Worm (Caenorhabditis elegans) whole organism, mixed stage, embryonic: Measurements from ENCODE around the gene H37A05.4.

ENCODE experiments used
- M03D4.4 ChIP-seq: sonication (generic microtip); optimal IDR thresholded peaks from 2 replicates; lab custom pipeline; 2017; ENCODE audit warnings: mild to moderate bottlenecking, missing genetic modification characterization, missing compliant biosample characterization
- bed-3 ChIP-seq: fragments of 200-800 bp; sonication (Bioruptor generic); optimal IDR thresholded peaks from 3 replicates; lab custom pipeline; 2018; ENCODE audit warnings: mild to moderate bottlenecking, missing genetic modification characterization, moderate library complexity, missing compliant biosample characterization
- blmp-1 ChIP-seq: fragments of 150-350 bp; optimal IDR thresholded peaks from 2 replicates; lab custom pipeline; 2014; ENCODE audit warnings: missing biosample characterization, missing genetic modification characterization
- ceh-39 ChIP-seq: fragments of 150-350 bp; optimal IDR thresholded peaks from 2 replicates; lab custom pipeline; 2014; ENCODE audit warnings: missing biosample characterization, missing genetic modification characterization
- ceh-83 ChIP-seq: fragments of 200-800 bp; sonication (Bioruptor generic); optimal IDR thresholded peaks from 2 replicates; lab custom pipeline; 2018; ENCODE audit warnings: mild to moderate bottlenecking, missing genetic modification characterization, missing compliant biosample characterization
- ces-1 ChIP-seq: fragments of 150-350 bp; optimal IDR thresholded peaks from 2 replicates; lab custom pipeline; 2014; ENCODE audit warnings: missing biosample characterization, missing genetic modification reagents, missing genetic modification characterization
- drap-1 ChIP-seq: fragments of 200-800 bp; sonication (Bioruptor generic); optimal IDR thresholded peaks from 3 replicates; lab custom pipeline; 2018; ENCODE audit warnings: mild to moderate bottlenecking, missing genetic modification characterization, missing compliant biosample characterization
- elt-1 ChIP-seq: sonication (generic microtip); optimal IDR thresholded peaks from 2 replicates; lab custom pipeline; 2017; ENCODE audit warnings: missing genetic modification characterization, mild to moderate bottlenecking, missing compliant biosample characterization, antibody characterized with exemption, moderate library complexity, borderline replicate concordance; ENCODE audit not compliant: insufficient read depth
- flh-1 ChIP-seq: fragments of 200-800 bp; sonication (Bioruptor generic); optimal IDR thresholded peaks from 2 replicates; lab custom pipeline; 2018; ENCODE audit warnings: mild to moderate bottlenecking, missing genetic modification characterization, moderate library complexity, missing compliant biosample characterization
- hlh-1 ChIP-seq: fragments of 150-350 bp; optimal IDR thresholded peaks from 2 replicates; lab custom pipeline; 2014; ENCODE audit warnings: missing biosample characterization, missing genetic modification reagents, missing genetic modification characterization
- lin-13 ChIP-seq: fragments of 150-350 bp; optimal IDR thresholded peaks from 2 replicates; lab custom pipeline; 2014; ENCODE audit warnings: missing biosample characterization, missing genetic modification characterization
- lin-32 ChIP-seq: fragments of 200-800 bp; sonication (Bioruptor generic); optimal IDR thresholded peaks from 2 replicates; lab custom pipeline; 2018; ENCODE audit warnings: mild to moderate bottlenecking, missing genetic modification characterization, missing compliant biosample characterization
- lsy-2 ChIP-seq: fragments of 150-350 bp; optimal IDR thresholded peaks from 2 replicates; lab custom pipeline; 2014; ENCODE audit warnings: missing biosample characterization, missing genetic modification characterization
- mab-5 ChIP-seq: fragments of 150-350 bp; optimal IDR thresholded peaks from 2 replicates; lab custom pipeline; 2014; ENCODE audit warnings: missing biosample characterization, missing genetic modification characterization
- mep-1 ChIP-seq: fragments of 150-350 bp; optimal IDR thresholded peaks from 2 replicates; lab custom pipeline; 2017; ENCODE audit warnings: missing biosample characterization, missing genetic modification reagents, missing genetic modification characterization, inconsistent platforms
- mls-2 ChIP-seq: sonication (generic microtip); optimal IDR thresholded peaks from 2 replicates; lab custom pipeline; 2016; ENCODE audit warnings: mild to moderate bottlenecking, missing genetic modification characterization, moderate library complexity, missing compliant biosample characterization
- nhr-12 ChIP-seq: fragments of 150-350 bp; optimal IDR thresholded peaks from 2 replicates; lab custom pipeline; 2014; ENCODE audit warnings: missing biosample characterization, missing genetic modification characterization
- nhr-2 ChIP-seq: fragments of 150-350 bp; optimal IDR thresholded peaks from 2 replicates; lab custom pipeline; 2014; ENCODE audit warnings: missing biosample characterization, missing genetic modification characterization
- nhr-237 ChIP-seq: fragments of 150-350 bp; optimal IDR thresholded peaks from 2 replicates; lab custom pipeline; 2014; ENCODE audit warnings: missing biosample characterization, missing genetic modification characterization
- nhr-28 ChIP-seq: fragments of 150-350 bp; optimal IDR thresholded peaks from 2 replicates; lab custom pipeline; 2014; ENCODE audit warnings: missing biosample characterization, missing genetic modification characterization
- nhr-76 ChIP-seq: sonication (generic microtip); optimal IDR thresholded peaks from 2 replicates; lab custom pipeline; 2017; ENCODE audit warnings: missing biosample characterization, missing genetic modification characterization
- pha-4 ChIP-seq: fragments of 150-350 bp; optimal IDR thresholded peaks from 2 replicates; lab custom pipeline; 2018; ENCODE audit warnings: missing biosample characterization, missing genetic modification reagents, missing genetic modification characterization
- sem-2 ChIP-seq: fragments of 200-800 bp; sonication (Bioruptor generic); optimal IDR thresholded peaks from 2 replicates; lab custom pipeline; 2018; ENCODE audit warnings: mild to moderate bottlenecking, missing genetic modification characterization, missing compliant biosample characterization
- snpc-4 ChIP-seq: fragments of 150-350 bp; optimal IDR thresholded peaks from 2 replicates; lab custom pipeline; 2014; ENCODE audit warnings: missing biosample characterization, missing genetic modification characterization
- sptf-1 ChIP-seq: sonication (generic microtip); optimal IDR thresholded peaks from 2 replicates; lab custom pipeline; 2017; ENCODE audit warnings: mild to moderate bottlenecking, missing genetic modification characterization, moderate library complexity, missing compliant biosample characterization
- tbx-8 ChIP-seq: fragments of 200-800 bp; sonication (Bioruptor generic); optimal IDR thresholded peaks from 2 replicates; lab custom pipeline; 2018; ENCODE audit warnings: mild to moderate bottlenecking, missing genetic modification characterization, moderate library complexity, missing compliant biosample characterization
- unc-120 ChIP-seq: sonication (generic microtip); optimal IDR thresholded peaks from 2 replicates; lab custom pipeline; 2017; ENCODE audit warnings: missing genetic modification characterization, missing compliant biosample characterization; ENCODE audit not compliant: poor library complexity, severe bottlenecking
- unc-62 ChIP-seq: fragments of 150-350 bp; optimal IDR thresholded peaks from 2 replicates; lab custom pipeline; 2014; ENCODE audit warnings: missing biosample characterization, missing genetic modification reagents, missing genetic modification characterization
- zip-8 ChIP-seq: fragments of 150-350 bp; optimal IDR thresholded peaks from 2 replicates; lab custom pipeline; 2014; ENCODE audit warnings: missing biosample characterization, missing genetic modification characterization
- ztf-11 ChIP-seq: fragments of 150-350 bp; optimal IDR thresholded peaks from 2 replicates; lab custom pipeline; 2014; ENCODE audit warnings: missing biosample characterization, missing genetic modification characterization

The H37A05.4 gene

DNA sequence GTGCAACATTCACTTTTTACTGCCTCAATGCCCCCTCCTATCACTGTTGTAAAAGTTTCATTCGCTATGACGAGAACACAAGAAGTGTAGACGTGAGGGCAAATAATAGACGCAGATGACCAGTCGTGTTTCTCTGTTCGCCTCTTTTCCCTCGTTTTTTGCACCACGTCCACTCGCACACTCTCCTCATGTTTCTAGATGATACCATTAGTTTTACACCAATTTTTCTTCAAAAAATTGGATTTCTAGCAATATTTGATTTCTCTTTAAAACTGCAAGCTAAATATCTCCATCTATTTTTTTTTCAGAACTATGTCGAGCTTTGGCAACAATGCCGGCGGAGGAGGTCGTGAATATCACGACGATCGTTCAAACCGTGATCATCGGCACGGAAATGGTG lies 15.5 kb upstream of the H37A05.4 start, which contains the start of gene rde-12:
TSS of gene rde-12 (plus strand) at position 301 of the 400 bp plus-strand sequence.
- TF ChIP-seq drap-1 (no peak), ceh-83 (no peak), bed-3 (GFP tag; lab: Kevin White, UChicago) (no peak), nhr-2 (peak; percentile 26), tbx-8 (no peak), lin-13 (no peak), pha-4 (tag; lab: Kevin White, UChicago) (no peak), sptf-1 (no peak), sem-2 (no peak), zip-8 (tag; lab: Kevin White, UChicago) (no peak), nhr-76 (tag; lab: Kevin White, UChicago) (no peak), mab-5 (tag; lab: Kevin White, UChicago) (no peak), hlh-1 (tag; lab: Kevin White, UChicago) (peak; percentile 33), blmp-1 (tag; lab: Kevin White, UChicago) (no peak)

DNA sequence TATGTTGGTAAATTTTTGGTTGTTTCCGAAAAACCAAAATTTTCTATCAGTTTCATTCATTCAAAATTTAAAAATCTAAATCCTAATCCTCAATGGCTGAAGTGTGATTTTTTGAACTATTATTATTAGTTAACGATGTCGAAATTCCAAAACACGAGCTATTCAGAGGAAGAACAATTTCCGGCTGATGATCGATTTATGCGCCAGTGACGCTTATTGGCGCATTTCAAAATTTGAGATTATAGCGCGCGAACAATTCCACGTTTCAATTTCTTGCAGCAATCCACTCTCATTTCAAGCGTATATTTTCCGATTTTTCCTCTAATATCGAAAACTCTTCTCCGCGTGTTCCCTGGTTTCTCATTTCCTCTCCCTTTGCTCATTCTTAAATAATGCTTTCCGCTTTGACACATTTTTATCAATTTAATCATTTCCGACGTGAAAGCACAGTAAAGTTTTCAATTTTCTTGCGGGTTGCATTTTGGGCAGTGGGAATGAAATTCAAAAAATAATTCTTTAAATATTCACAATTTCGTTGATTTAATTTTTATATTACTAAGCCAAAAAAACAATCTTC lies 14.8 kb upstream of the H37A05.4 start:
- TF ChIP-seq tbx-8 (no peak), mep-1 (tag; lab: Kevin White, UChicago) (peak; percentile 30)

DNA sequence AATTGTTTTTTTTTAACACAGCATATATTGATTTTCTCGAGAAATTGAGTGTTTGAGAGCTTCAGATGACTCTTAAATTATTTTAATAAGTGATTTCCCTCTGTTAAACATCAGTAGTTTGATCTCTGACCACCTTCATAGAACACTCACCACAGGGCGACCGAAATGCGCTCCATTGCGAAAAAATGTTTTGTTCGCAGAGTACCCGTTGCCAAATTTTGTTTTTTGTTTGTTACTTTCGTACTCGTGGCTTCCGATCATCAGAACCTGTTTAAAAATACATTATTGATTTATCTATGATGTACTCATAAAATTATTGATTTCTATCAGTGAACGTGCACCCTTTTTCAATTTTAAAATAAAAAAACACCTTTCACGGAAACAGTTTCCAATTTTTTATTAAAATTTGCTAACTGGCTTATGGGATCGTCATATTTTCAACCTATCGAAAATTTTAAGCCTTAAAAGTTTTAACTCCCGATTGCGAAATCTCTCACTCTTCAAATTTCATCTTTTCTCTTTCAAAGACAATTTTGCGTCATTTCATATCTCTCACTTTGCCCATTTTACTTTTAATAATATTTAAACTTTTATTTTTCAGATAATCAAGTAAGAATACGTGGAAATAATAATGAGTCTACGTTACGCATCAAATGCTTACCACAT lies 11.2 kb upstream of the H37A05.4 start, which contains the start of gene letm-1:
TSS of gene letm-1 (plus strand) at position 598 of the 666 bp plus-strand sequence.
- TF ChIP-seq nhr-28 (tag; lab: Kevin White, UChicago) (no peak), lsy-2 (no peak), sem-2 (no peak), mep-1 (tag; lab: Kevin White, UChicago) (peak; percentile 4)

DNA sequence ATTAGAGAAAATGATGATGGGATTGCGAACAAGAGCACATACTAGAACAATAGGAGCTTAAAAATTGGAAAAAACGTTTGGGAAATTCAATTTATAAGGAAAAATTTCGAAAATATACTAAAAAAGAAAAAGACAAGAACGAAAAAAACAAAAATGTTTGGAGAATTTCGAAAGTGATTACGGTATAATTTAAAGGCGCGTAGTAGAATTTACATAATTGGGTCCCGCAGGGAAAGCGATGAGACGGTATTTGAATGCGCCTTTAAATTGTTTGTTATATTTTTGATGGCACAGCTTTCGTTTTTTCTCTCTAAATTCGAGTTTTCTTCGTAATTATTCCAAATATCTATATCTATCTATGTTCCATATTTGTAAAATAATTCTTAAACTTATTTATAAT lies 10.5 kb upstream of the H37A05.4 start:
- TF ChIP-seq ceh-39 (tag; lab: Kevin White, UChicago) (no peak), unc-62 (no peak), flh-1 (GFP tag; lab: Kevin White, UChicago) (no peak), pha-4 (tag; lab: Kevin White, UChicago) (no peak), nhr-237 (no peak), ztf-11 (no peak), elt-1 (tag; lab: Kevin White, UChicago) (no peak), snpc-4 (tag; lab: Kevin White, UChicago) (no peak), bed-3 (GFP tag; lab: Kevin White, UChicago) (no peak), sptf-1 (no peak), nhr-76 (tag; lab: Kevin White, UChicago) (no peak), nhr-12 (tag; lab: Kevin White, UChicago) (no peak), mab-5 (tag; lab: Kevin White, UChicago) (no peak), zip-8 (tag; lab: Kevin White, UChicago) (no peak), M03D4.4 (tag; lab: Kevin White, UChicago) (no peak), lin-13 (no peak), ces-1 (GFP tag; lab: Kevin White, UChicago) (no peak), nhr-28 (tag; lab: Kevin White, UChicago) (no peak), unc-120 (no peak), mep-1 (tag; lab: Kevin White, UChicago) (no peak)

DNA sequence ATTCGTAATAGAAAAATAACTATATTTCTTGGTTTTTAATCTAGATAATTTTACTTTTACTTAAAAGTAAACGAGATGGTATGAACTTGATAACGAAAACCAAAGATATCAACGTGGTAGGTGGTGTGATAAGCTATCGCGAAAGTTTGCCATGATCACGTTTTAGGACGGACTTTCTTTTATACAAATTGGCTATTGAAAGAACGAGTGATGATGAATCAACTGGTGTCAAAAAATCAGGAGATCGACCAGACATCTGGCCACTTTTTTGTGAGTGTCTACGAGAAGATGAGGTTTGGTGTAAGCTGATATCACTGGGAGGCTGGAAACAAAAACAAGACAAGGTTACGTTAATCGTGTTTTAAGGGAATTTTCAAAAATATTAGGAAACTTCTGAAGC lies 9.6 kb upstream of the H37A05.4 start:
- TF ChIP-seq nhr-12 (tag; lab: Kevin White, UChicago) (no peak), tbx-8 (no peak), pha-4 (tag; lab: Kevin White, UChicago) (no peak), snpc-4 (tag; lab: Kevin White, UChicago) (no peak), lin-32 (GFP tag; lab: Kevin White, UChicago) (no peak), nhr-76 (tag; lab: Kevin White, UChicago) (no peak), mls-2 (no peak), sem-2 (no peak), nhr-237 (no peak)
